Fruit fly (Drosophila melanogaster) whole organism: ENCODE data around the gene Rtnl2.
A peak's percentile ranks its signal among the peaks of the same experiment; 100 is the strongest.

Experiments
- CG8478 ChIP-seq: fragments of >200 bp; optimal IDR thresholded peaks from 2 replicates; lab custom pipeline; 2018; ENCODE audit warnings: inconsistent platforms
- Dll ChIP-seq: fragments of >200 bp; optimal IDR thresholded peaks from 2 replicates; lab custom pipeline; 2017
- EcR ChIP-seq, 2 experiments: fragments of >200 bp; optimal IDR thresholded peaks; 2 replicates each; lab custom pipeline; 2017; ENCODE audit warnings: missing biosample characterization in 2 of 2, missing genetic modification characterization in 2 of 2, missing genetic modification reagents in 2 of 2
- pan ChIP-seq: fragments of >200 bp; optimal IDR thresholded peaks from 2 replicates; lab custom pipeline; 2017
- psq ChIP-seq: fragments of >200 bp; optimal IDR thresholded peaks from 2 replicates; lab custom pipeline; 2017
- usp ChIP-seq: fragments of >200 bp; optimal IDR thresholded peaks from 2 replicates; lab custom pipeline; 2017; ENCODE audit warnings: missing biosample characterization, missing genetic modification characterization, mixed read lengths

The Rtnl2 gene

DNA sequence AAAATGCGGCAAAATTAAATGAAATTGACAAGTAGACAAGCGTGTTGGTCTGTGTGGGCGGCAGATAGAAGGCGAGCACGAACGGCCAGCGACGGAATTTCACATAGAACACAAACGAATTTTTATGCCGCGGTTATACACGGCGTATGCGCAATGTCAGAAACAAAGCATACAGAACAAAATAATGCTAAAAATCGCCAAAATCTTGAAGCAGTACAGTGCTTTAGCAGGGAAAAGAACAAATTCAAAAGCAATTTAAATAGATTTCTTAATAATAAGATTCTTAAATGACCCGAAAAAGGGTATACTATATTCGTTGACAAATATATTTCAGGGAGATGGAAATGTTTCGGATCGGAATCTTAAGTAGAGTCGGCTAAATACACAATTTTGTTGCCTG is 29.5 kb downstream of the Rtnl2 start:
- TF ChIP-seq CG8478 (lab: Kevin White, UChicago) = no peak
- no peak for TF ChIP-seq pan
- no peak for TF ChIP-seq psq (lab: Kevin White, UChicago)
- no peak for TF ChIP-seq EcR (GFP tag; optimal IDR thresholded peaks at IDR 0.05; lab: Kevin White, UChicago)
- no peak for TF ChIP-seq Dll (lab: Kevin White, UChicago)
- TF ChIP-seq usp (GFP tag; lab: Kevin White, UChicago) = no peak

DNA sequence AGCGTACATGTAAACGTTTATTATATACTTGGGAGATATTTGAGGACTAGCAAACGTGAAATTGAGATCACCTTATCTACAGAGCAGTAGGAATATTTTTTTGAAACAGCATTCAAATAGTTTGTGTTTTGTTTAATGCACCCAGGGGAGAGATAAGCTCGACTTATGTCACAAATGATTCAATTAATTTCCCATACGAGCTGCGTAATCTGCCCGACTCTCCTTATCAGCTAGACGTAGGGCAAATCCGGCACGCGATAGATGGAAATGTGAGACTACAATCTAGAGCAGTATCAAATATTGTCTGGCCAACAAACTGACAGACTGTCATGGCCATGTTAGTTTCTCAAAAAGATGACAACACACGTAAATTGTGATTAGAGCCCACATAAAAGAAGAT is 30.6 kb downstream of the Rtnl2 start:
- no peak for TF ChIP-seq CG8478 (lab: Kevin White, UChicago)
- no peak for TF ChIP-seq psq (lab: Kevin White, UChicago)
- no peak for TF ChIP-seq EcR (GFP tag; optimal IDR thresholded peaks at IDR 0.05; lab: Kevin White, UChicago)
- no peak for TF ChIP-seq Dll (lab: Kevin White, UChicago)
- TF ChIP-seq usp (GFP tag; lab: Kevin White, UChicago) = no peak
- no peak for TF ChIP-seq pan

DNA sequence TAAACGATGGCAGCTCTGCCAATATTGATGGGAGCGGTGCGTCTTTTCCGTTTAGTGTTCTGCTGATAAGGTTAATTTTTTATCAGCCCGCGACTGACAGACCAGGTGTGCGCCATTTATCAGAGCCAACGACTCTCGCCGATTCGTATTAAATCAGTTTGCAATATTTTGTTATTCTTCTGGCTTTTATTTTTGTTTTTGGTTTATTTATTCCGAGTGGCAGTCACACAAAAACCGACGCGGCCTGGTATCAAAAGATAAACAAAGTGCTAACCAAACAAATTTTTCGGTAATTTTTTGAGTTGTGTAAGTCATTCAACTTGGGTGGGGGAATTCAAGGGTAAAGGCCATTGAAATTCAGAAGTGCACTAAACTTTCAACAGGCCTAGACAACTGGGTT is 32.6 kb downstream of the Rtnl2 start:
- TF ChIP-seq CG8478 (lab: Kevin White, UChicago) = no peak
- TF ChIP-seq Dll (lab: Kevin White, UChicago) = no peak
- TF ChIP-seq EcR (GFP tag; optimal IDR thresholded peaks at IDR 0.05; lab: Kevin White, UChicago) = no peak
- no peak for TF ChIP-seq pan
- TF ChIP-seq psq (lab: Kevin White, UChicago) = no peak
- TF ChIP-seq usp (GFP tag; lab: Kevin White, UChicago) = no peak

dm6 chr3R:7493745-7494144 is 36.3 kb downstream of the Rtnl2 start, which contains the start of gene alpha-Est10:
alpha-Est10 (minus strand) TSS chr3R:7493845.
- no peak for TF ChIP-seq psq (lab: Kevin White, UChicago)
- no peak for TF ChIP-seq Dll (lab: Kevin White, UChicago)
- no peak for TF ChIP-seq CG8478 (lab: Kevin White, UChicago)
- TF ChIP-seq usp (GFP tag; lab: Kevin White, UChicago) = no peak
- no peak for TF ChIP-seq EcR (GFP tag; optimal IDR thresholded peaks at IDR 0.05; lab: Kevin White, UChicago)
- no peak for TF ChIP-seq pan

- TF ChIP-seq psq (lab: Kevin White, UChicago) (no peak), EcR (GFP tag; optimal IDR thresholded peaks at IDR 0.05; lab: Kevin White, UChicago) (no peak), pan (no peak), usp (GFP tag; lab: Kevin White, UChicago) (no peak), Dll (lab: Kevin White, UChicago) (no peak), CG8478 (lab: Kevin White, UChicago) (no peak)
These were observed 36.9 kb downstream of the Rtnl2 start, which contains the start of gene CG42656 for dm6 chr3R:7493171-7493570. CG42656 (minus strand) TSS chr3R:7493271.

DNA sequence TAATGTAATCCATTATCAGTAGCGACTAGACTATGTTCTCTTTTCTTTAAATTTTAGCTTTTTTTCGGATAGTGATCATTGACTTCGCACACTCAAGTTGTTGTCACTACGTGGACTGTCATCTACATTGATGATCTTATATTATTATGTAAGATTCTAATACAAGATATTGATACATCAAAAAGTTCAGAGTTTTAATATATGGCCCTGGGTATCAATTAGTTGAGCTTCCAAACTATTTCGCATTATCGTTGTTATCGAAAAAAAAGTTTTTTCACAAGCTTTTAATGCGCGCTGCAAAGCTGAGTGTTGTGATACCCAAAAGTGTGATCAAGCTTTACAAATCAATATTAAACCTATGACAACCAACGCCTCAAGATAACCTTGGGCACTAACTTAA is 37.9 kb downstream of the Rtnl2 start:
- no peak for TF ChIP-seq usp (GFP tag; lab: Kevin White, UChicago)
- no peak for TF ChIP-seq EcR (GFP tag; optimal IDR thresholded peaks at IDR 0.05; lab: Kevin White, UChicago)
- TF ChIP-seq pan = peak; percentile 9
- no peak for TF ChIP-seq psq (lab: Kevin White, UChicago)
- TF ChIP-seq Dll (lab: Kevin White, UChicago) = no peak

dm6 chr3R:7491453-7491853 is 38.6 kb downstream of the Rtnl2 start:
- TF ChIP-seq Dll (lab: Kevin White, UChicago) (no peak), EcR (GFP tag; optimal IDR thresholded peaks at IDR 0.05; lab: Kevin White, UChicago) (peak in 1 of 2 experiments; percentile 17)

DNA sequence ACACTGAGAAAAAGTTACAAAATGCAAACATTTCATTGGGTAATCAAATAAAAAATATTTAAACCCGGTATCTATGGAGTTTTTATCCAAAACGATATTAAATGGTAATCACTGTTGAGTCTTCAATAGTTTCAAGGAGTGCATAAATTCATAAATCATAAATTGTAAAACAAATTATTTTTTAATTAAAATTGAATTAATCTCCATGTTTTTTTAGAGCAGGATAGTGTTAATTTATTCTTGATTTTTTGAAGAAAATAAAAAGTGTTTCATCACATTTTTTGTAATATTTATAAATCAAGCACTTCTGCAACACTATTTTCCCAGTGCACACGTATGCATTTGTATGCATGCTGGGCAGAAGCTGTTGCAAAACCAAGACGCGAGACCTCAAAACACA is 39.2 kb downstream of the Rtnl2 start:
- TF ChIP-seq pan = no peak
- no peak for TF ChIP-seq usp (GFP tag; lab: Kevin White, UChicago)
- TF ChIP-seq CG8478 (lab: Kevin White, UChicago) = no peak
- TF ChIP-seq psq (lab: Kevin White, UChicago) = no peak

DNA sequence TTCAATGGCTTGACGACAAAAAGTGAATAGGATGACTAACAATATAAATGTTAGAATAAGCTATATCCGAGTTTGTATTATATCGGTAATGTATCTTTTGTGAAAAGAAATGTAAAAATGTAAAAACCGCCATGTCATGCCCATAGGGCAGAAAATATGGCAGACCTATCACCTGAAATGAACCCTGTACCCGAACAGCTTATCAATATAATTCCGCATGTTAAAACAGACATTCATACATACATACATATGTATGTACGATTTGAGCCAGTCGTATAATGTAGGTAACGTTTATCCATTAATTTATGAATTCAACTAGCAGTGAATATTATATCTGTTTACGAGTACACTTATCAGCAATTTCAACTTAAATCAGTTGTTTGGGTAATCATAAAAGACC is 40.1 kb downstream of the Rtnl2 start:
- TF ChIP-seq pan = no peak
- TF ChIP-seq usp (GFP tag; lab: Kevin White, UChicago) = no peak
- TF ChIP-seq Dll (lab: Kevin White, UChicago) = no peak
- TF ChIP-seq psq (lab: Kevin White, UChicago) = no peak
- no peak for TF ChIP-seq EcR (GFP tag; optimal IDR thresholded peaks at IDR 0.05; lab: Kevin White, UChicago)
- no peak for TF ChIP-seq CG8478 (lab: Kevin White, UChicago)
